Worm (Caenorhabditis elegans) whole organism, late embryonic: ENCODE data around the gene inx-3.

Source experiments
- C08G9.2 ChIP-seq: sonication (generic microtip); optimal IDR thresholded peaks from 2 replicates; lab custom pipeline; 2016; ENCODE audit warnings: mild to moderate bottlenecking, missing genetic modification characterization, moderate library complexity, missing compliant biosample characterization
- C38D4.7 ChIP-seq: fragments of 200-800 bp; sonication (Bioruptor generic); optimal IDR thresholded peaks from 2 replicates; lab custom pipeline; 2018; ENCODE audit warnings: mild to moderate bottlenecking, missing genetic modification characterization, moderate library complexity, missing compliant biosample characterization
- K02D7.2 ChIP-seq: sonication (generic microtip); optimal IDR thresholded peaks from 2 replicates; lab custom pipeline; 2017; ENCODE audit warnings: mild to moderate bottlenecking, missing genetic modification characterization, missing compliant biosample characterization
- K09A11.1 ChIP-seq: sonication (generic microtip); optimal IDR thresholded peaks from 2 replicates; lab custom pipeline; 2017; ENCODE audit warnings: antibody characterized with exemption, mild to moderate bottlenecking, missing genetic modification characterization, missing compliant biosample characterization; ENCODE audit not compliant: insufficient read depth
- T23F11.4 ChIP-seq: fragments of 200-800 bp; sonication (Bioruptor generic); optimal IDR thresholded peaks from 2 replicates; lab custom pipeline; 2018; ENCODE audit warnings: mild to moderate bottlenecking, missing genetic modification characterization, missing compliant biosample characterization
- ceh-14 ChIP-seq: sonication (generic microtip); optimal IDR thresholded peaks from 2 replicates; lab custom pipeline; 2016; ENCODE audit warnings: missing genotype, missing genetic modification characterization, missing compliant biosample characterization
- ceh-18 ChIP-seq: sonication (generic microtip); optimal IDR thresholded peaks from 2 replicates; lab custom pipeline; 2016; ENCODE audit warnings: missing genetic modification characterization, missing compliant biosample characterization
- ceh-31 ChIP-seq: sonication (generic microtip); optimal IDR thresholded peaks from 2 replicates; lab custom pipeline; 2016; ENCODE audit warnings: missing genetic modification characterization, missing compliant biosample characterization
- ceh-34 ChIP-seq: sonication (generic microtip); optimal IDR thresholded peaks from 2 replicates; lab custom pipeline; 2016; ENCODE audit warnings: mild to moderate bottlenecking, missing genetic modification characterization, missing compliant biosample characterization
- ceh-48 ChIP-seq: sonication (generic microtip); optimal IDR thresholded peaks from 2 replicates; lab custom pipeline; 2016; ENCODE audit warnings: missing genetic modification characterization, inconsistent platforms, missing compliant biosample characterization
- che-1 ChIP-seq: sonication (generic microtip); optimal IDR thresholded peaks from 2 replicates; lab custom pipeline; 2016; ENCODE audit warnings: mild to moderate bottlenecking, missing genetic modification characterization, missing compliant biosample characterization
- eyg-1 ChIP-seq: sonication (generic microtip); optimal IDR thresholded peaks from 2 replicates; lab custom pipeline; 2016; ENCODE audit warnings: missing genotype, missing genetic modification characterization, missing compliant biosample characterization
- fax-1 ChIP-seq: sonication (generic microtip); optimal IDR thresholded peaks from 2 replicates; lab custom pipeline; 2016; ENCODE audit warnings: missing genotype, missing genetic modification characterization, missing compliant biosample characterization
- gmeb-2 ChIP-seq: sonication (generic microtip); optimal IDR thresholded peaks from 2 replicates; lab custom pipeline; 2016; ENCODE audit warnings: missing genetic modification characterization, inconsistent platforms, missing compliant biosample characterization
- hlh-13 ChIP-seq: fragments of 200-800 bp; sonication (Bioruptor generic); optimal IDR thresholded peaks from 2 replicates; lab custom pipeline; 2018; ENCODE audit warnings: mild to moderate bottlenecking, missing genetic modification characterization, missing compliant biosample characterization
- hlh-15 ChIP-seq: sonication (generic microtip); optimal IDR thresholded peaks from 2 replicates; lab custom pipeline; 2016; ENCODE audit warnings: missing genetic modification characterization, missing compliant biosample characterization
- hlh-30 ChIP-seq: sonication (generic microtip); optimal IDR thresholded peaks from 2 replicates; lab custom pipeline; 2017; ENCODE audit warnings: antibody characterized with exemption, missing genetic modification characterization, missing compliant biosample characterization; ENCODE audit not compliant: insufficient read depth
- hlh-6 ChIP-seq: sonication (generic microtip); optimal IDR thresholded peaks from 2 replicates; lab custom pipeline; 2016; ENCODE audit warnings: missing genotype, missing genetic modification characterization, missing compliant biosample characterization
- hlh-8 ChIP-seq: sonication (generic microtip); optimal IDR thresholded peaks from 2 replicates; lab custom pipeline; 2016; ENCODE audit warnings: missing genotype, missing genetic modification characterization, missing compliant biosample characterization
- lim-6 ChIP-seq: sonication (generic microtip); optimal IDR thresholded peaks from 2 replicates; lab custom pipeline; 2016; ENCODE audit warnings: missing genetic modification characterization, missing compliant biosample characterization
- mec-3 ChIP-seq: sonication (generic microtip); optimal IDR thresholded peaks from 2 replicates; lab custom pipeline; 2016; ENCODE audit warnings: borderline replicate concordance, missing genetic modification characterization, missing compliant biosample characterization
- nhr-232 ChIP-seq: sonication (generic microtip); optimal IDR thresholded peaks from 2 replicates; lab custom pipeline; 2016; ENCODE audit warnings: missing genetic modification characterization, missing compliant biosample characterization
- npax-4 ChIP-seq: sonication (generic microtip); optimal IDR thresholded peaks from 2 replicates; lab custom pipeline; 2016; ENCODE audit warnings: missing genetic modification characterization, missing compliant biosample characterization
- pat-9 ChIP-seq: fragments of 200-800 bp; sonication (Bioruptor generic); optimal IDR thresholded peaks from 2 replicates; lab custom pipeline; 2018; ENCODE audit warnings: mild to moderate bottlenecking, missing genetic modification characterization, moderate library complexity, missing compliant biosample characterization
- pax-1 ChIP-seq: fragments of 150-350 bp; optimal IDR thresholded peaks from 2 replicates; lab custom pipeline; 2014; ENCODE audit warnings: missing biosample characterization, missing genetic modification characterization
- pha-4 ChIP-seq: fragments of 150-350 bp; optimal IDR thresholded peaks from 2 replicates; lab custom pipeline; 2018; ENCODE audit warnings: missing biosample characterization, missing genetic modification reagents, missing genetic modification characterization
- rnt-1 ChIP-seq: sonication (generic microtip); optimal IDR thresholded peaks from 2 replicates; lab custom pipeline; 2016; ENCODE audit warnings: missing genetic modification characterization, missing compliant biosample characterization
- sdc-2 ChIP-seq: sonication (generic microtip); optimal IDR thresholded peaks from 2 replicates; lab custom pipeline; 2016; ENCODE audit warnings: missing genotype, missing genetic modification characterization, missing compliant biosample characterization
- sox-2 ChIP-seq: fragments of 200-800 bp; sonication (Bioruptor generic); IDR thresholded peaks from 2 replicates; pipeline ENCODE4 v1.3.6; 2022; ENCODE audit warnings: missing genetic modification reagents, missing genetic modification characterization, missing compliant biosample characterization
- sox-4 ChIP-seq: sonication (generic microtip); optimal IDR thresholded peaks from 2 replicates; lab custom pipeline; 2017; ENCODE audit warnings: mild to moderate bottlenecking, missing genetic modification characterization, inconsistent platforms, missing compliant biosample characterization
- syd-9 ChIP-seq: sonication (generic microtip); optimal IDR thresholded peaks from 2 replicates; lab custom pipeline; 2016; ENCODE audit warnings: mild to moderate bottlenecking, missing genetic modification characterization, moderate library complexity, missing compliant biosample characterization
- tbx-2 ChIP-seq: sonication (generic microtip); optimal IDR thresholded peaks from 2 replicates; lab custom pipeline; 2016; ENCODE audit warnings: missing genetic modification characterization, missing compliant biosample characterization
- tbx-7 ChIP-seq: sonication (generic microtip); optimal IDR thresholded peaks from 2 replicates; lab custom pipeline; 2016; ENCODE audit warnings: missing genotype, missing genetic modification characterization, missing compliant biosample characterization
- ttx-3 ChIP-seq: sonication (generic microtip); optimal IDR thresholded peaks from 2 replicates; lab custom pipeline; 2016; ENCODE audit warnings: missing genetic modification reagents, missing genetic modification characterization, missing compliant biosample characterization
- unc-3 ChIP-seq, 2 experiments: fragments of 200-800 bp in 1 of 2; sonication (Bioruptor generic) in 1 of 2; sonication (generic microtip) in 1 of 2; conservative IDR thresholded peaks in 1 of 2; optimal IDR thresholded peaks in 1 of 2; 2 replicates each; pipeline versions ENCODE4 v1.3.6 to Lab custom; 2016 to 2022; ENCODE audit warnings: missing compliant biosample characterization in 2 of 2, missing genetic modification characterization in 2 of 2, missing genetic modification reagents in 1 of 2
- unc-42 ChIP-seq: sonication (generic microtip); optimal IDR thresholded peaks from 2 replicates; lab custom pipeline; 2016; ENCODE audit warnings: missing genotype, missing genetic modification characterization, missing compliant biosample characterization
- unc-55 ChIP-seq: sonication (generic microtip); optimal IDR thresholded peaks from 2 replicates; lab custom pipeline; 2017; ENCODE audit warnings: missing biosample characterization, missing genetic modification reagents, missing genetic modification characterization
- ztf-16 ChIP-seq: sonication (generic microtip); optimal IDR thresholded peaks from 2 replicates; lab custom pipeline; 2017; ENCODE audit warnings: missing genetic modification characterization, missing compliant biosample characterization

Gene inx-3

DNA sequence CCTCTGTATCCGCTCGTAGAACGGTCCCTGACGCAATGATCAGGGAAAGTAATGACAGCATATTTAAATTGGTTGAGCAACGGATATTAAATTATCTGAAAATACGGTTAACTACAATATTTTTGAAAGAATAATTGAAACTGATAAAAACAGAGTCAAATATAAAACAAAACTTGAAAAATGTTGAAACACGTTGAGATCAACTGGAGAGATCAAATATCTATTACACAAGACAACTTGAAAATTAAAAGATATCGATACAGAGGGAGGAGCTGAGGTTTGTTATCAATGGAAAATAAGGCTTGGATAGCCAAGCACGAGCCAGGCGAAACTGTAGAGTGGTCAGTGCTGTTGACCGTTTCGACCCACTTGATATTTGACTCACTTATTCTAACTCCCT lies 14.6 kb downstream of the inx-3 start, which contains the start of gene C09B8.3:
TSS of gene C09B8.3 (minus strand) at position 101 of the 400 bp plus-strand sequence.
- no peak for TF ChIP-seq pat-9 (tag; lab: Kevin White, UChicago)

DNA sequence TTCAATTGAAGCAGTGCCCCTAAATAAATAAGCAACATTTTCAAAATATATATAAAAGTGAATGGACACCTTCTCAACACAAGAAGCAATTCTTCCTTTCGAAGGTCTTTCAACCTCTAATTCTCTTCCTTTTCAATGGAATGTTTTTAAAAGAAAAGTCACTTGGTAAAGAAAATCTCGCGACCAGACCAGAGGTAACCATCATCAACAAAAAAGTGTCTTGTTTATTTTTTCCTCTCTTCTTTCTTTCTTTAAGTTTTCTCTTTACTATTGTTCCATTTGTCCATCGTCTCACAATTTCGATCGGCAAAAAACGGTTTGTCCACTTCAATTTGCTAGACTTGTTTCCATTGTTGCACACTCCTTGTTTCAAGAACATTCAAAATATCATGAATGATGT lies 19.1 kb downstream of the inx-3 start, which contains the start of gene C09B8.8:
TSS of gene C09B8.8 (plus strand) at position 397 of the 400 bp plus-strand sequence.
- TF ChIP-seq gmeb-2 (tag; lab: Kevin White, UChicago) (no peak), che-1 (no peak), unc-55 (GFP tag; lab: Kevin White, UChicago) (no peak), C38D4.7 (GFP tag; lab: Kevin White, UChicago) (no peak), hlh-13 (GFP tag; lab: Kevin White, UChicago) (no peak), pha-4 (tag; lab: Kevin White, UChicago) (no peak), hlh-8 (tag; lab: Kevin White, UChicago) (no peak), npax-4 (tag; lab: Kevin White, UChicago) (no peak), ceh-48 (tag; lab: Kevin White, UChicago) (no peak), fax-1 (tag; lab: Kevin White, UChicago) (no peak), ceh-18 (tag; lab: Kevin White, UChicago) (no peak), eyg-1 (no peak), rnt-1 (no peak), C08G9.2 (tag; lab: Kevin White, UChicago) (no peak)

DNA sequence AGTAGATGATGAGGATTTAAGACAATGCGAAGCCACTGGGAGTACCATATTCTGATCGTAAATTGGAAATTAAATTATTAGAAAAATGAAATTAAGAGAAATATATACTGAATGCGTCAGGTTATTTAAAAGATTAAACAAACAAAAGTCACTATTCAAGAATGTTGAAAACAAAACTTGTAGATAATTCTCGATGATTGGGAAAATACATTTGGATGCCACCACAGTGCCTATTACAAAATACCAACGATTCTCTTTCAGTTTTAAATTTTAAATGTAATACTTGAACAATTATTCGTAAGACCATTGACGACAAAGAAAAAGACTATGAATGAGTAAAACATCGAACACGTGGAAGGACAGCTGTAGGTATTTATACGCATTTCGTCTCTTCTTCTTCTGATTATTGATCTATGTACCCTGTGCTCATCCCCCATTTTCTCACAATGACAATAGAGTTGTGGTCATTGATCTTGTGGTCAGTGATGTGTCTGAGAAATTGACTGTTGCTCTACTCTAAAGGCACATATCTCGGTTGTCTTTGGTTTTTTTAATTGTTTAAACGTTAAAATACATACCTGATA lies 24.0 kb downstream of the inx-3 start, which contains the start of gene C09B8.4:
TSS of gene C09B8.4 (minus strand) at position 51 of the 584 bp plus-strand sequence.
- TF ChIP-seq ttx-3 (tag; lab: Kevin White, UChicago), result no peak
- no peak for TF ChIP-seq sdc-2
- no peak for TF ChIP-seq unc-3 (GFP tag; conservative IDR thresholded peaks at IDR 0.05; lab: Robert Waterston, UW)
- TF ChIP-seq unc-3 (tag; optimal IDR thresholded peaks at IDR 0.05; lab: Kevin White, UChicago), result no peak
- no peak for TF ChIP-seq npax-4 (tag; lab: Kevin White, UChicago)
- TF ChIP-seq hlh-13 (GFP tag; lab: Kevin White, UChicago), result no peak
- TF ChIP-seq nhr-232 (tag; lab: Kevin White, UChicago), result no peak

DNA sequence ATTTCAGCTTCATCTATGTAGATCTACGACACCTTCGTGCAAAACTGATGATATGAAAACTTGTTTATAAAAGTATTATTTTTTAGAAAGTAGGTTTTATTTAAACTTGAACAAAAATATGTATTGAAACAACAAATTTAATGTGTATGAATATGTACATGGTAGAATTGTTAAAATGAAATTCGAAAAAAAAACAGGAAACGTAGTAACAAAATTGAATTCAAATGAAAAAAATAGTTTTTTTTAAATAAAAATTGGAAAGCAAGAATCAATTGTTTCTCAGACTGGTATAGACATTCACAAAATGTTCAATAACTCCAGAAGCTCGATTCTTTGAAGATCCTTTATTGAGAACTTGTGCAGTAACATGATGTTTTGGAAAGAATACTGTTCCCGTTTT lies 24.8 kb downstream of the inx-3 start:
- TF ChIP-seq pax-1 (tag; lab: Kevin White, UChicago), result no peak
- no peak for TF ChIP-seq ceh-48 (tag; lab: Kevin White, UChicago)
- no peak for TF ChIP-seq hlh-8 (tag; lab: Kevin White, UChicago)
- TF ChIP-seq K09A11.1 (tag; lab: Kevin White, UChicago), result no peak
- no peak for TF ChIP-seq unc-42 (tag; lab: Kevin White, UChicago)
- no peak for TF ChIP-seq hlh-15 (tag; lab: Kevin White, UChicago)
- no peak for TF ChIP-seq lim-6
- no peak for TF ChIP-seq tbx-2 (tag; lab: Kevin White, UChicago)
- TF ChIP-seq ceh-34, result no peak
- TF ChIP-seq tbx-7, result no peak
- no peak for TF ChIP-seq hlh-30
- no peak for TF ChIP-seq nhr-232 (tag; lab: Kevin White, UChicago)
- TF ChIP-seq rnt-1, result no peak
- TF ChIP-seq ceh-14 (tag; lab: Kevin White, UChicago), result no peak
- TF ChIP-seq eyg-1, result no peak

DNA sequence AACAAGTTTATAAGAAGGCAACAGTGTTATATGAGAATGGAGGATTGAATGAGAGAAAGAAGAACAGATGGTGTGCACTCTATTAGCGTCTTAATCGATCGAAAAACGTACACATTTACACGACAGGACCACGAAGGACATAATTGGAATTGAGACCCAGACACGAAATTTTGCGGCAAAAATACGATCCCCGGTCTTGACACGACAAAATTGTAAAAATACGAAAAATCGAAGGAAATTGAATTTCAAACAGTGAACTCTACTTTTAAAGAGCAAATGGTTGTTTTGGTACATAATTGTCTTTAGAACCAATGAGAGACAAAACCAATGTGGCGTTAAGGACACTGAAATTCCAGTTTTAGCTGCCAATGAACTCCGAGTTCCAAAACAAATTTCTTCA lies 26.5 kb downstream of the inx-3 start, which contains the start of gene lelo-3:
TSS of gene lelo-3 (minus strand) at position 101 of the 400 bp plus-strand sequence.
- TF ChIP-seq ceh-18 (tag; lab: Kevin White, UChicago), result no peak
- no peak for TF ChIP-seq hlh-13 (GFP tag; lab: Kevin White, UChicago)
- TF ChIP-seq eyg-1, result no peak

DNA sequence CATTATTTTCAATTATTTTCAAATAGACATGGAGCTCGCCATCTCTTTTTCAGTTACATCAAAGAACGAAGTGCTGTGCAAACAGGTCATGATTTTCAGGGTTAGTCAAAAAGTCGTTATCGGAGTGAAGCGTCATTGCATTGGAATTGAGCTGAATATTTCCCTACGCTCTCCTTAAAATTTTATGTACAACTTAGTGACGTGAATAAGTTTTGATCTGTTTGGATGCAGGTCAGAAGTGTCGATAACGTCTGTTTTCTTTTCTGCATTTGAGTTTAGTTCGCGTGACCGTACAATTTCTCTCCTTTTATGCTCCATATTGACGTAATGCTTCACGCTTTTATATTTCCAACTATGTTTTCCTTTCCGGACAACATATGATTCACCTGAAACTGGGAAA lies 29.0 kb downstream of the inx-3 start:
- no peak for TF ChIP-seq T23F11.4 (GFP tag; lab: Kevin White, UChicago)
- TF ChIP-seq K09A11.1 (tag; lab: Kevin White, UChicago), result no peak
- no peak for TF ChIP-seq che-1
- TF ChIP-seq syd-9 (tag; lab: Kevin White, UChicago), result no peak
- no peak for TF ChIP-seq ceh-31
- TF ChIP-seq sox-2, result no peak
- no peak for TF ChIP-seq ztf-16 (tag; lab: Kevin White, UChicago)
- no peak for TF ChIP-seq mec-3
- TF ChIP-seq sox-4 (tag; lab: Kevin White, UChicago), result no peak
- no peak for TF ChIP-seq K02D7.2 (tag; lab: Kevin White, UChicago)
- TF ChIP-seq npax-4 (tag; lab: Kevin White, UChicago), result no peak
- no peak for TF ChIP-seq hlh-6
- no peak for TF ChIP-seq fax-1 (tag; lab: Kevin White, UChicago)
- TF ChIP-seq hlh-30, result no peak
